Worm (Caenorhabditis elegans) whole organism, L4 larva: ENCODE results near the gene dhs-24.

Experiments used
- ZK337.2 ChIP-seq: fragments of 200-800 bp; sonication (Bioruptor generic); IDR thresholded peaks from 2 replicates; pipeline ENCODE4 v1.3.6; 2022; ENCODE audit warnings: missing genetic modification reagents, missing genetic modification characterization, missing compliant biosample characterization
- dpl-1 ChIP-seq: fragments of 150-350 bp; optimal IDR thresholded peaks from 2 replicates; lab custom pipeline; 2014; ENCODE audit warnings: missing biosample characterization, missing genetic modification reagents, missing genetic modification characterization
- dve-1 ChIP-seq: sonication (generic microtip); optimal IDR thresholded peaks from 2 replicates; lab custom pipeline; 2017; ENCODE audit warnings: antibody characterized with exemption, mild to moderate bottlenecking, missing genetic modification characterization, missing compliant biosample characterization; ENCODE audit not compliant: insufficient read depth
- hmg-1.1 ChIP-seq: fragments of 200-800 bp; sonication (Bioruptor generic); IDR thresholded peaks from 2 replicates; pipeline ENCODE4 v1.3.6; 2022; ENCODE audit warnings: missing genetic modification reagents, missing genetic modification characterization, missing compliant biosample characterization

DNA sequence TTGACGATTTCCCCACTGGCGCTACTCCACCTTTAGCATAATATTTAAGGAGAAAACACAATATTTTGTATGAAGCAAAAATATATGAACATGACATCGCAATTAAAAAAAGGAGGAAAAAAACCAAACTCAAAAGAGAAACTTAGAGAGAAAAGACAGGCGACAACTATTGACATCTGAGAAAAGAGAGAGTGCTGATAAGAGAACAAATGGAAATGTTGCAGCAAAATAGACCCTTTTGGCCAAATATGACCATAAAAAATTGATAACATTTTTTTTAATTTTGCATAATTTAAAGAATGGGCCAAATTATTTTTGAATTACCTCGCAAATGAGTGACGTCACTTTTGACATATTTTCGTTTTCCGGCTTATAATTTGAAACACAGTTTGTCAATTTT lies 48.2 kb upstream of the dhs-24 start:
- TF ChIP-seq dpl-1 (GFP tag; lab: Kevin White, UChicago), result no peak
- TF ChIP-seq ZK337.2 (GFP tag; lab: Robert Waterston, UW), result no peak
- TF ChIP-seq hmg-1.1 (GFP tag; lab: Robert Waterston, UW), result no peak
- TF ChIP-seq dve-1 (tag; lab: Kevin White, UChicago), result no peak
